Fruit fly (Drosophila melanogaster): ENCODE measurements around the gene Cht2.

Gene Cht2

dm6 chr3L:1740129-1740975, 15.4 kb downstream of the Cht2 start:
- TF ChIP-seq Hr38 (GFP tag; optimal IDR thresholded peaks at IDR 0.05) (no peak), Lpt (GFP tag; optimal IDR thresholded peaks at IDR 0.05) (peak; percentile 33), OdsH (GFP tag; optimal IDR thresholded peaks at IDR 0.05) (peak; percentile 69), CG8319 (GFP tag; optimal IDR thresholded peaks at IDR 0.05) (peak; percentile 18), fd59A (GFP tag; optimal IDR thresholded peaks at IDR 0.05) (peak; percentile 40), CG9139 (GFP tag; optimal IDR thresholded peaks at IDR 0.05) (no peak), CG8632 (GFP tag; optimal IDR thresholded peaks at IDR 0.05) (peak; percentile 46), CG8119 (GFP tag; IDR thresholded peaks at IDR 0.05) (peak; percentile 67), CG11762 (GFP tag; optimal IDR thresholded peaks at IDR 0.05; ENCODE audit: insufficient read depth) (no peak), ss (GFP tag; optimal IDR thresholded peaks at IDR 0.05) (no peak), Hr4 (GFP tag; optimal IDR thresholded peaks at IDR 0.05) (peak; percentile 64), esn (GFP tag; optimal IDR thresholded peaks at IDR 0.05) (peak; percentile 74), CG6792 (GFP tag; optimal IDR thresholded peaks at IDR 0.05) (peak; percentile 44), dac (GFP tag; optimal IDR thresholded peaks at IDR 0.05) (no peak), CG31627 (GFP tag; optimal IDR thresholded peaks at IDR 0.05) (peak; percentile 79), Sox14 (GFP tag; optimal IDR thresholded peaks at IDR 0.05) (peak; percentile 54), CG10669 (GFP tag; optimal IDR thresholded peaks at IDR 0.05) (no peak), Eip78C (GFP tag) (peak; percentile 88), Sox15 (GFP tag; optimal IDR thresholded peaks at IDR 0.05) (peak; percentile 57), Eip75B (GFP tag; optimal IDR thresholded peaks at IDR 0.05) (peak; percentile 35), svp (GFP tag) (peak; percentile 70), fkh (GFP tag; optimal IDR thresholded peaks at IDR 0.05) (peak; percentile 14), Ets21C (GFP tag; optimal IDR thresholded peaks at IDR 0.05) (peak; percentile 56), CG10631 (GFP tag; optimal IDR thresholded peaks at IDR 0.05) (peak; percentile 21), eg (GFP tag; IDR thresholded peaks at IDR 0.05) (peak; percentile 78), achi (GFP tag; optimal IDR thresholded peaks at IDR 0.05) (no peak), CG3032 (tag; optimal IDR thresholded peaks at IDR 0.05) (peak; percentile 27), CG6163 (GFP tag; IDR thresholded peaks at IDR 0.05) (peak; percentile 70), acj6 (GFP tag; optimal IDR thresholded peaks at IDR 0.05) (peak; percentile 45), CG7368 (GFP tag; optimal IDR thresholded peaks at IDR 0.05) (no peak), CG34406 (GFP tag; optimal IDR thresholded peaks at IDR 0.05) (peak; percentile 33), salr (GFP tag; optimal IDR thresholded peaks at IDR 0.05) (peak in 1 of 2 experiments; percentile 28), fd85E (GFP tag; optimal IDR thresholded peaks at IDR 0.05) (no peak), Smox (GFP tag; optimal IDR thresholded peaks at IDR 0.05) (peak; percentile 63), Hr39 (GFP tag; optimal IDR thresholded peaks at IDR 0.05) (peak; percentile 80), net (GFP tag; optimal IDR thresholded peaks at IDR 0.05) (peak; percentile 53), vri (GFP tag; optimal IDR thresholded peaks at IDR 0.05) (no peak), CG16779 (tag; optimal IDR thresholded peaks at IDR 0.05) (no peak), topi (GFP tag; optimal IDR thresholded peaks at IDR 0.05) (peak; percentile 36), Sox102F (GFP tag; optimal IDR thresholded peaks at IDR 0.05) (peak; percentile 60), pdm3 (GFP tag; optimal IDR thresholded peaks at IDR 0.05) (peak; percentile 63), CG3919 (GFP tag; optimal IDR thresholded peaks at IDR 0.05) (no peak), CG1621 (tag; optimal IDR thresholded peaks at IDR 0.05) (no peak), CG6808 (GFP tag; optimal IDR thresholded peaks at IDR 0.05) (no peak), Gug (GFP tag; IDR thresholded peaks at IDR 0.05) (peak; percentile 50), CG4318 (GFP tag; optimal IDR thresholded peaks at IDR 0.05) (no peak), CG32006 (GFP tag; optimal IDR thresholded peaks at IDR 0.05) (peak; percentile 63), CG11294 (GFP tag; IDR thresholded peaks at IDR 0.05) (peak; percentile 56; the same call in 1 of the 2 replicates), Met (GFP tag; optimal IDR thresholded peaks at IDR 0.05) (peak; percentile 65), CG11902 (GFP tag; optimal IDR thresholded peaks at IDR 0.05) (no peak), CG15336 (GFP tag; IDR thresholded peaks at IDR 0.05) (peak; percentile 49; the same call in 1 of the 2 replicates)

Data from whole organism, prepupa.